Worm (Caenorhabditis elegans): Measurements from ENCODE around the gene H38K22.6.

The H38K22.6 gene

DNA sequence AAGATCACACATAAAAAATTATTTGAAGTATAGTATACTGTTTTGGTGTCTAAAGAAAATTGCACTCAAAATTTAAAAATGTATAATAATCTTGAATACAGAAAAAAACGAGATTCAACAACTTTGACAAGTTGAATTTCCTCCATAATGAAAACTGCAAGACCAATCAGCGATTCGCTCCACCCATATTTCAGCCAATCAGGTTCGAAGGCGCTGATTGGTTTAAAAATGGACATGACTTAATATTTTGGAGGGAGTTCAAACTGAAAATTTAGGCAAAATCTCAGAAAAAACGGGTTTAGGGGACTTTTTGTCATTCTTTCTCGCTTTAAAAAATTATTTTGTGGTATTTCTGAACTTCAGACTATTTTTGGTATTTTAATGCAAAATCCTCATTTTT lies 44.5 kb upstream of the H38K22.6 start:
- TF ChIP-seq tbx-8 (GFP tag; optimal IDR thresholded peaks at IDR 0.05) (no peak), M03D4.4 (tag; optimal IDR thresholded peaks at IDR 0.05) (no peak), blmp-1 (tag; optimal IDR thresholded peaks at IDR 0.05) (no peak), lin-13 (tag; optimal IDR thresholded peaks at IDR 0.05) (no peak), nhr-28 (tag; optimal IDR thresholded peaks at IDR 0.05) (no peak)

DNA sequence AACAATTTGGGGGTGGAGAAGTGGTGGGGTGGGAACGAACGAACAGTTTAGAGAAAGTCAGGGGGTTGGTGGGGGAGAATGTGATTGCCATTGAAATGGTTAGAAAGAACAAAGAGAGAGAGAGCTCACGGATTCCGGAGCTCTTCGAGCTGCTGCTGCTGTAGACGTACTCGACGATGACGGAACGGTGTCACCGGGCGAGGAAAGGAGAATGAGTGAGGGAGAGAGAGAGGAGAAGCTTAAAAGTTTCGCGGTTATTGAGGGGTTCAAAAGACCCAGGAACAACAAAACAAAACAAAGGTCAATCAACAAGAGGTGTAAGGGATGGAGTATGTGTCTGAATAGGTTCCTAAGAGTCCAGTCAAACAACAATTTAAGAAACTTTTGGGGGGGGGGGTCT lies 43.9 kb upstream of the H38K22.6 start:
- TF ChIP-seq zip-8 (tag; optimal IDR thresholded peaks at IDR 0.05): no peak
- TF ChIP-seq tbx-8 (GFP tag; optimal IDR thresholded peaks at IDR 0.05): no peak
- TF ChIP-seq nhr-237 (tag; optimal IDR thresholded peaks at IDR 0.05): no peak
- no peak for TF ChIP-seq cnd-1 (tag; optimal IDR thresholded peaks at IDR 0.05)
- peak; percentile 71 for TF ChIP-seq ceh-83 (GFP tag; optimal IDR thresholded peaks at IDR 0.05)
- TF ChIP-seq mep-1 (tag; optimal IDR thresholded peaks at IDR 0.05): no peak
- TF ChIP-seq bed-3 (GFP tag; optimal IDR thresholded peaks at IDR 0.05): no peak
- TF ChIP-seq drap-1 (GFP tag; optimal IDR thresholded peaks at IDR 0.05): no peak

DNA sequence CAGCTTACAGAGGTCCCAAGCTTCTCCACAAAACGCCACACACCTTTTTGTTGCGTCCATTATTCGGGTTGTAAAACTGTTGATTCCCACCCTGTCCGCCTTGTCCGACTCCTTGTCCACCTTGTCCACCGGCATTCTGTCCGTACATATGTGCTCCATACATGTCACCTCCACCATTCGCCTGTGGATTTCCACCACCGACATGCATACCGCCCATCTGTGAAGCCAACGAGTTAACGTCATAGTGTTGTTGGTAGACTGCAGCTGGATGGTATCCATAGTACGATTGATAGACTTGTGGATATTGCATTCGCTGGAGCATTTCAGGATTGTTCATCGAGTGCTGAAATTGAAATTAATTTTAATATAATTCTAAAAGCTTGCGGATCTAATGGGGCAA lies 42.5 kb upstream of the H38K22.6 start:
- TF ChIP-seq M03D4.4 (tag; optimal IDR thresholded peaks at IDR 0.05): peak; percentile 44
- no peak for TF ChIP-seq nhr-237 (tag; optimal IDR thresholded peaks at IDR 0.05)

DNA sequence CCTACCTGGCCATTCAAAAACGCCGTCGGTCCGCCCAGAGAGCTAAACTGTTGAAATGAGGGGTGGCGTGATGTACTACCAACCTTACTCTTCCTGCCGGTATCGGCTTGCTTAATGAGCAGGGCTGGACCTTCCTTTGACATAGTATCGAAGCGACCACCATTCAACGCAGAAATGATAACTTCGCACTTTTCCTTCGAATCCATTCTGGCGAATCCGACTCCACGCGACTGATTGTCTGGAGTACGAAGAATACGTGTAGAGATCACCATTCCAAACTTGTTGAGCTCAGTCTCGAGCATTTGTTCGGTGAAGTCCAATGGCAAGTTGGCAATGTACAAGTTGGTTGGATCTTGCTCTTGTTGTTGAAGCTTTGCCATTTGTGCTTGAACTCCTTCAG lies 42.0 kb upstream of the H38K22.6 start:
- no peak for TF ChIP-seq lsy-2 (tag; optimal IDR thresholded peaks at IDR 0.05)
- TF ChIP-seq pha-4 (tag; optimal IDR thresholded peaks at IDR 0.05): no peak
- TF ChIP-seq nhr-76 (tag; optimal IDR thresholded peaks at IDR 0.05): no peak
- no peak for TF ChIP-seq nhr-28 (tag; optimal IDR thresholded peaks at IDR 0.05)
- TF ChIP-seq nhr-12 (tag; optimal IDR thresholded peaks at IDR 0.05): no peak
- no peak for TF ChIP-seq mep-1 (tag; optimal IDR thresholded peaks at IDR 0.05)
- no peak for TF ChIP-seq bed-3 (GFP tag; optimal IDR thresholded peaks at IDR 0.05)
- no peak for TF ChIP-seq ceh-43 (GFP tag; optimal IDR thresholded peaks at IDR 0.05)
- TF ChIP-seq nhr-237 (tag; optimal IDR thresholded peaks at IDR 0.05): no peak
- TF ChIP-seq mls-2 (tag; optimal IDR thresholded peaks at IDR 0.05): no peak
- TF ChIP-seq snpc-4 (tag; optimal IDR thresholded peaks at IDR 0.05): no peak
- TF ChIP-seq blmp-1 (tag; optimal IDR thresholded peaks at IDR 0.05): no peak
- TF ChIP-seq lin-32 (GFP tag; optimal IDR thresholded peaks at IDR 0.05): no peak
- no peak for TF ChIP-seq sptf-1 (tag; optimal IDR thresholded peaks at IDR 0.05)
- TF ChIP-seq ces-1 (GFP tag; optimal IDR thresholded peaks at IDR 0.05): no peak
- no peak for TF ChIP-seq tbx-8 (GFP tag; optimal IDR thresholded peaks at IDR 0.05)
- no peak for TF ChIP-seq elt-3 (tag; optimal IDR thresholded peaks at IDR 0.05)
- TF ChIP-seq ztf-11 (tag; optimal IDR thresholded peaks at IDR 0.05): no peak
- TF ChIP-seq unc-39 (tag; optimal IDR thresholded peaks at IDR 0.05): no peak

DNA sequence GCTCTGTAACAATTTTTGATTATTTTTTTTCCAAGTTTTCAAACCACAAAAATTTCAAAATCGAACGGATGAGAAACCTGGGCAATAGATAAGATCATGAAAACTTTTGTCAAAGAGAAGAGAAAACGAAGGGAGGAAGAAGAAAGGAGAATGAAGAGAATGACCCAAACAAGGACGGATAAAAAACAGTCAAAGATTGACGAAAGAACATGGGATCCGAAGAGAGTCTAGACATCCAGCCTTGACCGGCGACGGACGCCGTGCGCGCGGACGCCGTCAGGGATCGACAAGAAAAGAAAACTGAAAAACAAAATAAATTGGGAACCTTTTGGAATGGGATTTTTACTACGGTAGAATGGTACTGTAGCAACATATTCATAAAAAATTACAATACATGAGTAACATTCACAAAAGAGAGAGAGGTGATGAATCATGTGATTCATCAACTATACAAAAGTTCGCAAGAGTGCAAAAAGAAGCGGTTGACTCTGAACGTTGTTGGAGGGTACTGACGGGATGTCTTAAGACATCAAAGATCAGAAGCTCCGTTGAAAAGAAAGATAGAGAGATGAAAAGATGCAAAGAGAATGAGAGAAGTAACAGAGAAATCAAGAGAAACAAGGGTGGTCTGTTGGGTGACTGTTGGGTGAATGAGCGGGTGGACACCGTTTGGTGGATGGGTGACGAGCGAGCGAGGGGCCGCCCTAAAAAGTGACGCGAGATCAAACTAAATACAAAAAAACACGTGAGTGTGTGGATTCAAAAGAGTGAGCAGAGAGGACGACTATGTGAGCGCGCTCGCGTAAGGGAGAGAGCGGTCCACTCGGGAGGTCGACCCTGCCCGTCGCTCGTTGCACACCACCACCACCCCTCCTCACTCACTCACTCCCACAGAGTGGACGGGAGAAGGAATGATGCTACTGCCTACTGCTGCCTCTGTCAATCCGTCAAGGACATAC lies 39.7 kb upstream of the H38K22.6 start, which contains the start of gene sup-26:
Gene sup-26, minus strand, starts transcription at position 10 of the 959 bp plus-strand sequence.
- TF ChIP-seq lin-13 (tag; optimal IDR thresholded peaks at IDR 0.05): peak; percentile 13
- TF ChIP-seq unc-39 (tag; optimal IDR thresholded peaks at IDR 0.05): no peak
- no peak for TF ChIP-seq nhr-76 (tag; optimal IDR thresholded peaks at IDR 0.05)
- TF ChIP-seq ces-1 (GFP tag; optimal IDR thresholded peaks at IDR 0.05): no peak
- no peak for TF ChIP-seq flh-1 (GFP tag; optimal IDR thresholded peaks at IDR 0.05)
- peak; percentile 10 for TF ChIP-seq mep-1 (tag; optimal IDR thresholded peaks at IDR 0.05)
- TF ChIP-seq zip-8 (tag; optimal IDR thresholded peaks at IDR 0.05): no peak
- TF ChIP-seq ztf-11 (tag; optimal IDR thresholded peaks at IDR 0.05): no peak
- TF ChIP-seq ceh-39 (tag; optimal IDR thresholded peaks at IDR 0.05): peak; percentile 8
- TF ChIP-seq cnd-1 (tag; optimal IDR thresholded peaks at IDR 0.05): peak; percentile 49
- no peak for TF ChIP-seq blmp-1 (tag; optimal IDR thresholded peaks at IDR 0.05)
- TF ChIP-seq hlh-1 (tag; optimal IDR thresholded peaks at IDR 0.05): peak; percentile 62
- TF ChIP-seq elt-1 (tag; optimal IDR thresholded peaks at IDR 0.05; ENCODE audit: borderline replicate concordance, insufficient read depth): no peak
- no peak for TF ChIP-seq sem-2 (GFP tag; optimal IDR thresholded peaks at IDR 0.05)
- TF ChIP-seq ceh-43 (GFP tag; optimal IDR thresholded peaks at IDR 0.05): no peak
- TF ChIP-seq lsy-2 (tag; optimal IDR thresholded peaks at IDR 0.05): peak; percentile 25
- peak; percentile 35 for TF ChIP-seq drap-1 (GFP tag; optimal IDR thresholded peaks at IDR 0.05)
- TF ChIP-seq unc-62 (GFP tag; optimal IDR thresholded peaks at IDR 0.05): peak; percentile 67
- TF ChIP-seq snpc-4 (tag; optimal IDR thresholded peaks at IDR 0.05): no peak
- TF ChIP-seq tbx-8 (GFP tag; optimal IDR thresholded peaks at IDR 0.05): no peak
- TF ChIP-seq nhr-12 (tag; optimal IDR thresholded peaks at IDR 0.05): no peak
- no peak for TF ChIP-seq pha-4 (tag; optimal IDR thresholded peaks at IDR 0.05)
- TF ChIP-seq nhr-237 (tag; optimal IDR thresholded peaks at IDR 0.05): no peak
- peak; percentile 68 for TF ChIP-seq unc-120 (tag; optimal IDR thresholded peaks at IDR 0.05; ENCODE audit: poor library complexity, severe bottlenecking)
- TF ChIP-seq ceh-83 (GFP tag; optimal IDR thresholded peaks at IDR 0.05): no peak
- peak; percentile 58 for TF ChIP-seq ham-2 (GFP tag; optimal IDR thresholded peaks at IDR 0.05)
- TF ChIP-seq lin-32 (GFP tag; optimal IDR thresholded peaks at IDR 0.05): no peak
- peak; percentile 73 for TF ChIP-seq M03D4.4 (tag; optimal IDR thresholded peaks at IDR 0.05)
- no peak for TF ChIP-seq bed-3 (GFP tag; optimal IDR thresholded peaks at IDR 0.05)
- TF ChIP-seq elt-3 (tag; optimal IDR thresholded peaks at IDR 0.05): no peak
- TF ChIP-seq nhr-28 (tag; optimal IDR thresholded peaks at IDR 0.05): no peak
- peak; percentile 36 for TF ChIP-seq mls-2 (tag; optimal IDR thresholded peaks at IDR 0.05)
- TF ChIP-seq sptf-1 (tag; optimal IDR thresholded peaks at IDR 0.05): peak; percentile 45
- TF ChIP-seq nhr-2 (tag; optimal IDR thresholded peaks at IDR 0.05): no peak
- TF ChIP-seq mab-5 (tag; optimal IDR thresholded peaks at IDR 0.05): no peak

All from whole organism, mixed stage, embryonic.